Fruit fly (Drosophila melanogaster): Measurements from ENCODE around the gene CG5131.

Gene CG5131

DNA sequence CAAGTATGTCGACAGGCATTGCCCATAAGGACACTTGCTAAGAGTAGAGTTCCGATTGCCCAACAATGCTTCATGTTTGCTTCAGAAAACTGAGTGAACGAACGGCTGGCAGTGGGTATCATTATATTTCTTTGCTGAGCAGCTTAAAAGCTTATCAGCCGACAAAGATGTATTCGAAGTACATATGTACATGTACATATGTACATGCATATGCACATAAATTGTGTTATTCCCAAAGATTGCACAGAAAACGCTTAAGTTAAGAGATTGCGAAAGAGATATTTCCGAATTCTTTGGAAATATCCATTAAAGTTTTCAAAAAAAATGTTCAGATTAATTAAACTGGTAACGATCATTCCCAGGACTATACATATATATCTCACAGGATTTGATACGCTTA is 28.5 kb upstream of the CG5131 start, which contains the start of gene SPH93:
SPH93 (minus strand) TSS at position 101 of the 400 bp plus-strand sequence.
- no peak for TF ChIP-seq tin (GFP tag; optimal IDR thresholded peaks at IDR 0.05)
- TF ChIP-seq twi (tag; optimal IDR thresholded peaks at IDR 0.05) = no peak
- TF ChIP-seq CG4854 (GFP tag; optimal IDR thresholded peaks at IDR 0.05) = no peak
- TF ChIP-seq CG17385 (GFP tag; optimal IDR thresholded peaks at IDR 0.05) = no peak
- no peak for TF ChIP-seq otp (GFP tag; IDR thresholded peaks at IDR 0.05)
- no peak for TF ChIP-seq Mrtf (GFP tag; IDR thresholded peaks at IDR 0.05)
- no peak for TF ChIP-seq kni (GFP tag; optimal IDR thresholded peaks at IDR 0.05)
- no peak for TF ChIP-seq Jarid2 (GFP tag; optimal IDR thresholded peaks at IDR 0.05)
- no peak for TF ChIP-seq HLH3B (GFP tag; IDR thresholded peaks at IDR 0.05)

DNA sequence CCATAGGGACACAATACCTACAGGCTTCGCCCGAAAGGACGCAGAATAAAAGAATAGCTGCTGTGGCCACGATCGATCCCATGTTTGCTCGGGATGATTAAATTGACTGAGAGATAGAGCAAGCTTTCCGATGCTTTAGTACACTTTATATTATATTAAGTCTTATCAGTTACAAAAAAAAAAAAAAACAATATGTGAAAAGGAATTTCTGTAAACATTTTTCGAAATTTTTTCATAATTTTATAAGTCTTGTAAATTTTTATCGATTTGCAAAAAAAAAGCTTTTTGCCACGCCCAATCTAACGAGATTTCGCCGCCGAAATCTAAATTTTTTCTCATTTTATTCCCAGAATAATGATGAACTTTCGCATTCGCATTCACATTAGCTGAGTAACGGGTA is 26.4 kb upstream of the CG5131 start, which contains the start of gene CG18563:
CG18563 (minus strand) TSS at position 101 of the 400 bp plus-strand sequence.
- TF ChIP-seq vnd (GFP tag; IDR thresholded peaks at IDR 0.05; ENCODE audit: partially characterized antibody) = no peak

DNA sequence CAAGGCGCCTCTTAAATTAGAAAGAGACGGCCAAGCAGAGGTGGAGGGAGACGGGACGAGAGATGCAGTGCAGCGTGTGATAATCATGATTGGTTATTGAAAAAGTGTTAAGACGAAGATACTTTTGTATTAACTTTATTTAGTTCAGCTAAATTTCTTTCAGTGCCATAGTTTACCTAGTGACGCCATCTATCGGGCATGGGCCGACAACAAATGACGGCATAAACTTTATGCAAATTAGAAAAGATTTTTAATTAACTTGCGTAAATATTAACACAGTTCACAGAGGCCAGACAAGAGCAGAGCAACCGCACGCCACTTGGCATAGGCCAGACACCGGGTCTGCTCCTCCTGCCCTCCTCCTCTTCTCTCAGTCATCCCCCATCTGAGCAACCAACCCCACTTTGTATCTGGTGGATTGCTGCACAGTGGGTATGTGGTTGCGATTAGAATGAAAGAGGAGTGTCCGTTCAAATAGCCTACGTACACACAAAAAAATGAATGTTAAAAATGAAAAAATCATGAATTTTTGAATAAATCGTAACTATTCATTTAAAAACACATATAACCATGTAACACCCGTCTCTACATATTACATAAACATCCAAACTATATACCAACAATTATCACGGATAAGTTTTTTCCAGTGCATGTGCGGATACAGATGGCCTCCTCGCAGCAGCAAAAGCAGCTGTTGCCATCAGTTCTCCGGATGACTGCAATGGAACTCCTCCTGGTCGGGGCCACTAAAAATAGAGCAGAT is 18.2 kb upstream of the CG5131 start:
- TF ChIP-seq Dad (GFP tag; optimal IDR thresholded peaks at IDR 0.05) (peak; percentile 75), kay (GFP tag; optimal IDR thresholded peaks at IDR 0.05) (peak; percentile 63), Hmr (GFP tag; optimal IDR thresholded peaks at IDR 0.05) (peak; percentile 79), CG6254 (GFP tag; optimal IDR thresholded peaks at IDR 0.05) (peak; percentile 68), CG1792 (GFP tag; optimal IDR thresholded peaks at IDR 0.05) (peak; percentile 83), Meics (GFP tag; optimal IDR thresholded peaks at IDR 0.05) (peak; percentile 78), Ssrp (tag; optimal IDR thresholded peaks at IDR 0.05) (peak; percentile 84), Nf-YA (GFP tag; IDR thresholded peaks at IDR 0.05) (peak; percentile 80), Gug (GFP tag; IDR thresholded peaks at IDR 0.05) (peak; percentile 48; the same call in 1 of the 4 replicates), slp2 (GFP tag; optimal IDR thresholded peaks at IDR 0.05) (peak; percentile 69), toy (GFP tag; IDR thresholded peaks at IDR 0.05) (no peak), CG10979 (tag; optimal IDR thresholded peaks at IDR 0.05) (peak; percentile 89), grau (tag; optimal IDR thresholded peaks at IDR 0.05) (peak; percentile 82), Bgb (GFP tag; IDR thresholded peaks at IDR 0.05; ENCODE audit: partially characterized antibody) (no peak), CG7963 (GFP tag; IDR thresholded peaks at IDR 0.05; ENCODE audit: partially characterized antibody) (no peak), CG4820 (GFP tag; optimal IDR thresholded peaks at IDR 0.05) (peak; percentile 75), CG1602 (GFP tag; optimal IDR thresholded peaks at IDR 0.05) (peak; percentile 71), salm (tag; optimal IDR thresholded peaks at IDR 0.05) (no peak), CG15073 (GFP tag; optimal IDR thresholded peaks at IDR 0.05) (peak; percentile 23), CG8944 (GFP tag; optimal IDR thresholded peaks at IDR 0.05) (peak; percentile 77), CG18619 (GFP tag; optimal IDR thresholded peaks at IDR 0.05) (peak; percentile 70), zfh1 (GFP tag; IDR thresholded peaks at IDR 0.05) (peak; percentile 82), CG11723 (GFP tag; optimal IDR thresholded peaks at IDR 0.05) (peak; percentile 32), h (optimal IDR thresholded peaks at IDR 0.05) (no peak), CG15011 (GFP tag; optimal IDR thresholded peaks at IDR 0.05) (peak; percentile 41), Rfx (GFP tag; IDR thresholded peaks at IDR 0.05) (peak; percentile 74), CG7928 (GFP tag; optimal IDR thresholded peaks at IDR 0.05) (peak; percentile 25), Jarid2 (GFP tag; optimal IDR thresholded peaks at IDR 0.05) (peak; percentile 57), Hr39 (optimal IDR thresholded peaks at IDR 0.05) (no peak), amos (GFP tag; IDR thresholded peaks at IDR 0.05; ENCODE audit: partially characterized antibody) (no peak), pfk (GFP tag; optimal IDR thresholded peaks at IDR 0.05) (no peak), chn (GFP tag; optimal IDR thresholded peaks at IDR 0.05) (peak; percentile 60), CG6175 (GFP tag; IDR thresholded peaks at IDR 0.05) (0 out of 3 replicates have a peak, but pooled peaks have one; percentile 35), ATbp (GFP tag; optimal IDR thresholded peaks at IDR 0.05) (peak; percentile 83), CG3995 (GFP tag; optimal IDR thresholded peaks at IDR 0.05) (no peak), HmgD (GFP tag; optimal IDR thresholded peaks at IDR 0.05) (peak; percentile 50), CG9727 (GFP tag; optimal IDR thresholded peaks at IDR 0.05) (peak; percentile 81)
